Worm (Caenorhabditis elegans) whole organism, mixed stage, embryonic: ENCODE results near the gene T16G12.13.

Experiments
- lin-13 ChIP-seq: fragments of 150-350 bp; optimal IDR thresholded peaks from 2 replicates; lab custom pipeline; 2014; ENCODE audit warnings: missing biosample characterization, missing genetic modification characterization
- nhr-237 ChIP-seq: fragments of 150-350 bp; optimal IDR thresholded peaks from 2 replicates; lab custom pipeline; 2014; ENCODE audit warnings: missing biosample characterization, missing genetic modification characterization
- pha-4 ChIP-seq: fragments of 150-350 bp; optimal IDR thresholded peaks from 2 replicates; lab custom pipeline; 2018; ENCODE audit warnings: missing biosample characterization, missing genetic modification reagents, missing genetic modification characterization
- unc-120 ChIP-seq: sonication (generic microtip); optimal IDR thresholded peaks from 2 replicates; lab custom pipeline; 2017; ENCODE audit warnings: missing genetic modification characterization, missing compliant biosample characterization; ENCODE audit not compliant: poor library complexity, severe bottlenecking
- unc-62 ChIP-seq: fragments of 150-350 bp; optimal IDR thresholded peaks from 2 replicates; lab custom pipeline; 2014; ENCODE audit warnings: missing biosample characterization, missing genetic modification reagents, missing genetic modification characterization
- ztf-11 ChIP-seq: fragments of 150-350 bp; optimal IDR thresholded peaks from 2 replicates; lab custom pipeline; 2014; ENCODE audit warnings: missing biosample characterization, missing genetic modification characterization

- TF ChIP-seq lin-13 = no peak
- TF ChIP-seq ztf-11 = no peak
- no peak for TF ChIP-seq pha-4 (tag; lab: Kevin White, UChicago)
- no peak for TF ChIP-seq nhr-237 (tag; lab: Kevin White, UChicago)
- TF ChIP-seq unc-62 (GFP tag; lab: Kevin White, UChicago) = no peak
- no peak for TF ChIP-seq unc-120 (tag; lab: Kevin White, UChicago)
These were observed 3.1 kb upstream of the T16G12.13 start, which contains the start of gene T16G12.4 for ce11 chrIII:10057518-10057917.
